Fruit fly (Drosophila melanogaster) whole organism, prepupa: Measurements from ENCODE around the gene Clic.

Source experiments
- Blimp-1 ChIP-seq: fragments of 200-800 bp; sonication (Bioruptor generic); optimal IDR thresholded peaks from 3 replicates; lab custom pipeline; 2017; ENCODE audit warnings: missing biosample characterization, missing genetic modification characterization, mild to moderate bottlenecking, moderate library complexity, missing genetic modification reagents
- CG10631 ChIP-seq: fragments of 200-800 bp; sonication (Bioruptor generic); optimal IDR thresholded peaks from 2 replicates; lab custom pipeline; 2016; ENCODE audit warnings: missing biosample characterization, missing genetic modification characterization
- CG10669 ChIP-seq: fragments of 200-800 bp; sonication (Bioruptor generic); optimal IDR thresholded peaks from 3 replicates; lab custom pipeline; 2018; ENCODE audit warnings: missing biosample characterization, mild to moderate bottlenecking, missing genetic modification characterization, moderate library complexity
- CG11762 ChIP-seq: fragments of 200-800 bp; sonication (Bioruptor generic); optimal IDR thresholded peaks from 3 replicates; lab custom pipeline; 2016; ENCODE audit warnings: missing biosample characterization, missing genetic modification characterization; ENCODE audit not compliant: insufficient read depth
- CG11902 ChIP-seq: fragments of 200-800 bp; sonication (Bioruptor generic); optimal IDR thresholded peaks from 3 replicates; lab custom pipeline; 2016; ENCODE audit warnings: missing biosample characterization, missing genetic modification characterization
- CG15336 ChIP-seq: fragments of 200-800 bp; sonication (Bioruptor generic); IDR thresholded peaks from 2 replicates; pipeline ENCODE4 v1.3.6; 2022; ENCODE audit warnings: missing biosample characterization, missing genetic modification characterization
- CG1621 ChIP-seq: fragments of 200-800 bp; sonication (Bioruptor generic); optimal IDR thresholded peaks from 3 replicates; lab custom pipeline; 2018; ENCODE audit warnings: missing biosample characterization, mild to moderate bottlenecking, missing genetic modification characterization
- CG3032 ChIP-seq: fragments of 200-800 bp; optimal IDR thresholded peaks from 2 replicates; lab custom pipeline; 2019; ENCODE audit warnings: missing biosample characterization, mild to moderate bottlenecking, missing genetic modification characterization, moderate library complexity
- CG31627 ChIP-seq: fragments of 200-800 bp; sonication (Bioruptor generic); optimal IDR thresholded peaks from 3 replicates; lab custom pipeline; 2016; ENCODE audit warnings: missing biosample characterization, missing genetic modification characterization
- CG32006 ChIP-seq: fragments of 200-800 bp; sonication (Bioruptor generic); optimal IDR thresholded peaks from 3 replicates; lab custom pipeline; 2017; ENCODE audit warnings: missing biosample characterization, mild to moderate bottlenecking, missing genetic modification characterization
- CG4318 ChIP-seq: fragments of 200-800 bp; sonication (Bioruptor generic); optimal IDR thresholded peaks from 3 replicates; lab custom pipeline; 2017; ENCODE audit warnings: missing biosample characterization, mild to moderate bottlenecking, missing genetic modification characterization
- CG6276 ChIP-seq: fragments of 200-800 bp; sonication (Bioruptor generic); optimal IDR thresholded peaks from 2 replicates; lab custom pipeline; 2017; ENCODE audit warnings: missing biosample characterization, mild to moderate bottlenecking, missing genetic modification characterization
- CG6808 ChIP-seq: fragments of 200-800 bp; sonication (Bioruptor generic); optimal IDR thresholded peaks from 3 replicates; lab custom pipeline; 2017; ENCODE audit warnings: missing biosample characterization, missing genetic modification characterization, mild to moderate bottlenecking, moderate library complexity, missing genetic modification reagents
- CG6854 ChIP-seq: fragments of 200-800 bp; sonication (Bioruptor generic); optimal IDR thresholded peaks from 2 replicates; lab custom pipeline; 2017; ENCODE audit warnings: missing biosample characterization, mild to moderate bottlenecking, missing genetic modification characterization
- CG8119 ChIP-seq: fragments of 200-800 bp; sonication (Bioruptor generic); IDR thresholded peaks from 3 replicates; pipeline ENCODE4 v1.3.6; 2022; ENCODE audit warnings: missing biosample characterization, missing genetic modification characterization
- CG8319 ChIP-seq: fragments of 200-800 bp; sonication (Bioruptor generic); optimal IDR thresholded peaks from 3 replicates; lab custom pipeline; 2016; ENCODE audit warnings: missing biosample characterization, missing genetic modification characterization
- CG8632 ChIP-seq: fragments of 200-800 bp; sonication (Bioruptor generic); optimal IDR thresholded peaks from 3 replicates; lab custom pipeline; 2016; ENCODE audit warnings: missing biosample characterization, missing genetic modification characterization
- Eip75B ChIP-seq: fragments of 200-800 bp; sonication (Bioruptor generic); optimal IDR thresholded peaks from 3 replicates; lab custom pipeline; 2016; ENCODE audit warnings: missing biosample characterization, missing genetic modification characterization
- Eip78C ChIP-seq: fragments of 200-800 bp; sonication (Bioruptor generic); peaks from one replicate; lab custom pipeline; 2016; ENCODE audit warnings: missing biosample characterization, missing genetic modification characterization
- Hr38 ChIP-seq: sonication (Bioruptor generic); optimal IDR thresholded peaks from 2 replicates; lab custom pipeline; 2016; ENCODE audit warnings: missing biosample characterization, missing genetic modification characterization
- Lpt ChIP-seq: fragments of 200-800 bp; sonication (Bioruptor generic); optimal IDR thresholded peaks from 3 replicates; lab custom pipeline; 2016; ENCODE audit warnings: missing biosample characterization, missing genetic modification characterization
- Sox102F ChIP-seq: fragments of 200-800 bp; sonication (Bioruptor generic); optimal IDR thresholded peaks from 2 replicates; lab custom pipeline; 2016; ENCODE audit warnings: missing biosample characterization, mild to moderate bottlenecking, missing genetic modification characterization
- Sox14 ChIP-seq: fragments of 200-800 bp; sonication (Bioruptor generic); optimal IDR thresholded peaks from 3 replicates; lab custom pipeline; 2016; ENCODE audit warnings: missing biosample characterization, missing genetic modification characterization
- achi ChIP-seq: fragments of 200-800 bp; sonication (Bioruptor generic); optimal IDR thresholded peaks from 3 replicates; lab custom pipeline; 2016; ENCODE audit warnings: missing biosample characterization, missing genetic modification characterization
- acj6 ChIP-seq: fragments of 200-800 bp; sonication (Bioruptor generic); optimal IDR thresholded peaks from 3 replicates; lab custom pipeline; 2016; ENCODE audit warnings: missing biosample characterization, missing genetic modification characterization
- dsx ChIP-seq: fragments of 200-800 bp; optimal IDR thresholded peaks from 3 replicates; lab custom pipeline; 2019; ENCODE audit warnings: missing biosample characterization, mild to moderate bottlenecking, missing genetic modification characterization, moderate library complexity; ENCODE audit not compliant: poor library complexity, severe bottlenecking
- eg ChIP-seq: fragments of 200-800 bp; sonication (Bioruptor generic); IDR thresholded peaks from 3 replicates; pipeline ENCODE4 v1.3.6; 2022; ENCODE audit warnings: missing biosample characterization, missing genetic modification characterization
- esn ChIP-seq: fragments of 200-800 bp; sonication (Bioruptor generic); optimal IDR thresholded peaks from 2 replicates; lab custom pipeline; 2016; ENCODE audit warnings: missing biosample characterization, mild to moderate bottlenecking, missing genetic modification characterization, moderate library complexity
- fd59A ChIP-seq: fragments of 200-800 bp; sonication (Bioruptor generic); optimal IDR thresholded peaks from 2 replicates; lab custom pipeline; 2017; ENCODE audit warnings: missing biosample characterization, mild to moderate bottlenecking, missing genetic modification characterization, missing genetic modification reagents
- fkh ChIP-seq: fragments of 200-800 bp; sonication (Bioruptor generic); optimal IDR thresholded peaks from 3 replicates; lab custom pipeline; 2017; ENCODE audit warnings: missing biosample characterization, mild to moderate bottlenecking, missing genetic modification characterization, moderate library complexity
- net ChIP-seq: fragments of 200-800 bp; sonication (Bioruptor generic); optimal IDR thresholded peaks from 3 replicates; lab custom pipeline; 2016; ENCODE audit warnings: missing biosample characterization, missing genetic modification characterization
- salr ChIP-seq, 2 experiments: fragments of 200-800 bp; sonication (Bioruptor generic); optimal IDR thresholded peaks; 3 replicates each; lab custom pipeline; 2016 to 2018; ENCODE audit warnings: missing biosample characterization in 2 of 2, missing genetic modification characterization in 2 of 2, mild to moderate bottlenecking in 1 of 2
- spab ChIP-seq: fragments of 200-800 bp; sonication (Bioruptor generic); optimal IDR thresholded peaks from 2 replicates; lab custom pipeline; 2017; ENCODE audit warnings: missing biosample characterization, mild to moderate bottlenecking, missing genetic modification characterization, missing genetic modification reagents
- ss ChIP-seq, 2 experiments: fragments of 200-800 bp; sonication (Bioruptor generic); optimal IDR thresholded peaks; 2 replicates in 1 of 2; 3 replicates in 1 of 2; lab custom pipeline; 2017 to 2018; ENCODE audit warnings: mild to moderate bottlenecking in 2 of 2, missing biosample characterization in 2 of 2, missing genetic modification characterization in 2 of 2, moderate library complexity in 1 of 2
- vri ChIP-seq: fragments of 200-800 bp; sonication (Bioruptor generic); optimal IDR thresholded peaks from 3 replicates; lab custom pipeline; 2016; ENCODE audit warnings: missing biosample characterization, mild to moderate bottlenecking, missing genetic modification characterization

Gene Clic

DNA sequence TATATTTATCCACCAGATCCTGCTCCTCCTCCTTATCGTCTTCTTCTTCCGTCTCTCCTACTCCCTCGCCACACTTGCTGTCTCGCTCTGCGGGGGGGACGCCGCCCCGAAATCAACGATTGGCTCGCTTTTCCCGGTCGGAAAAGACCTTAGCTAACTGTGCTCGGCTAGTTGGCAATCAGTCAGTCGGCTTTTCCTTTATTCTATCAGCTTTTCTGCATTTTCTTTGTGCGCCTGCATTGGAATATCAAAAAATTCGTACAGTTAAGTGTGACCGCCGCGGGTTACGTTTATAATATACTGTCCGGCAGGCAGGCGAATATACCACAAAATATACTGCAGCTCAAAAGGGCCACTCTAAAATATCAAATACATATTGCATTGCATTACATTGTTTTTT is 7.9 kb upstream of the Clic start, which contains the start of gene jub:
TSS of gene jub (minus strand) at position 289 of the 400 bp plus-strand sequence.
- peak; percentile 84 for TF ChIP-seq Sox14 (GFP tag; lab: Kevin White, UChicago)
- no peak for TF ChIP-seq ss (GFP tag; optimal IDR thresholded peaks at IDR 0.05; lab: Kevin White, UChicago)
- TF ChIP-seq CG15336 (GFP tag; lab: Robert Waterston, UW) = no peak
- TF ChIP-seq spab (GFP tag; lab: Kevin White, UChicago) = no peak
- TF ChIP-seq dsx = peak; percentile 19
- TF ChIP-seq CG11762 (GFP tag; lab: Kevin White, UChicago) = no peak
- TF ChIP-seq esn (GFP tag; lab: Kevin White, UChicago) = peak; percentile 13
- TF ChIP-seq CG6854 = no peak
- TF ChIP-seq CG3032 = no peak
- TF ChIP-seq CG1621 = no peak
- no peak for TF ChIP-seq CG31627 (GFP tag; lab: Kevin White, UChicago)
- no peak for TF ChIP-seq CG6276 (GFP tag; lab: Kevin White, UChicago)
- TF ChIP-seq salr (GFP tag; optimal IDR thresholded peaks at IDR 0.05; lab: Kevin White, UChicago) = no peak
- no peak for TF ChIP-seq Blimp-1
- no peak for TF ChIP-seq CG11902 (GFP tag; lab: Kevin White, UChicago)
- peak; percentile 57 for TF ChIP-seq Eip78C (GFP tag; lab: Kevin White, UChicago)
- TF ChIP-seq CG6808 (GFP tag; lab: Kevin White, UChicago) = no peak
- no peak for TF ChIP-seq fd59A (GFP tag; lab: Kevin White, UChicago)
- no peak for TF ChIP-seq eg (GFP tag; lab: Robert Waterston, UW)
- TF ChIP-seq CG8319 (GFP tag; lab: Kevin White, UChicago) = no peak
- no peak for TF ChIP-seq fkh (GFP tag; lab: Kevin White, UChicago)
- TF ChIP-seq, all 60 proteins: peak for 4

DNA sequence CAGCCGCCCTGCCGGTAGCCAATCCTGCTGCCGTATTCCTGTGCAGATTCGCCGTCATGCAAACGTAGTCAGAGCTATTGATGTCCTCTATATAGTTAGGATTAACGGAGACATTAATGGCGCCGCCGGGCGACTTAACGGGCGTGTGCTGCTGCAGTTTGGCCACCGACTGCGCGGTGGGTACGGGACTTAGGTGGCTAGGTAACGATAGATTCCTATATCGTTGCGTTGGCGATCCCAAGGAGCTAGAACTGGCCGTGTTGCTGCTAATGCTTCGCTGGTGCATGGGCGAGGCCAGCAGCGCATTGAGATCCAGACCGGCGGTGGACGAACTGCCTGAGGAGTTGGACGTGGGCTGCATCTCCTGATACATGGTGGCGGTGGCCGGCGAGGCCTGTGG is 6.8 kb upstream of the Clic start:
- TF ChIP-seq Sox102F (GFP tag; lab: Kevin White, UChicago) = no peak
- TF ChIP-seq net (GFP tag; lab: Kevin White, UChicago) = no peak
- TF ChIP-seq Hr38 = no peak
- no peak for TF ChIP-seq CG6854
- no peak for TF ChIP-seq CG8632 (GFP tag; lab: Kevin White, UChicago)
- no peak for TF ChIP-seq spab (GFP tag; lab: Kevin White, UChicago)
- TF ChIP-seq Sox14 (GFP tag; lab: Kevin White, UChicago) = no peak
- no peak for TF ChIP-seq CG10669
- TF ChIP-seq CG8119 (GFP tag; lab: Robert Waterston, UW) = no peak
- no peak for TF ChIP-seq CG4318 (GFP tag; lab: Kevin White, UChicago)
- TF ChIP-seq vri = no peak
- TF ChIP-seq, all 60 proteins: peak for 0

DNA sequence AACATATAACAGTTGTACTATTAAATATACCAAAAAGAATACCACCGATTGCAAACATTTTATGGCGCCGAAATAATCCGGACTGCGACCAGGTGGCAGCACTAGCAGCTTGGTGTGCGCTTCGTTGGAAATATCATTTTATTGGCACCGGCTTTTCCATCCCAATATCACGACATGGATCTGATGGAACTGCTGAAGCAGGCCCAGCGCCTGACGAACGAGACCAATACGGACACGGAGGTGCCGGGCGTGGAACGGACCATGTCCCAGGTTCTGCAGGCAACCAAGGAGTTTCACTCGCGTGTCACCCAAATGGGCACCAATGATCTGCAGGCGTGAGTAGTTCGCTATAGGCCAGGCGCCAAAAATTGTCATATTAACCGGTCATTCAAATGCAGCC is 646 bp upstream of the Clic start, which contains the start of gene Nup93-1:
TSS of gene Nup93-1 (plus strand) at position 74 of the 400 bp plus-strand sequence.
- TF ChIP-seq CG3032 (no peak), CG8319 (GFP tag; lab: Kevin White, UChicago) (no peak)

DNA sequence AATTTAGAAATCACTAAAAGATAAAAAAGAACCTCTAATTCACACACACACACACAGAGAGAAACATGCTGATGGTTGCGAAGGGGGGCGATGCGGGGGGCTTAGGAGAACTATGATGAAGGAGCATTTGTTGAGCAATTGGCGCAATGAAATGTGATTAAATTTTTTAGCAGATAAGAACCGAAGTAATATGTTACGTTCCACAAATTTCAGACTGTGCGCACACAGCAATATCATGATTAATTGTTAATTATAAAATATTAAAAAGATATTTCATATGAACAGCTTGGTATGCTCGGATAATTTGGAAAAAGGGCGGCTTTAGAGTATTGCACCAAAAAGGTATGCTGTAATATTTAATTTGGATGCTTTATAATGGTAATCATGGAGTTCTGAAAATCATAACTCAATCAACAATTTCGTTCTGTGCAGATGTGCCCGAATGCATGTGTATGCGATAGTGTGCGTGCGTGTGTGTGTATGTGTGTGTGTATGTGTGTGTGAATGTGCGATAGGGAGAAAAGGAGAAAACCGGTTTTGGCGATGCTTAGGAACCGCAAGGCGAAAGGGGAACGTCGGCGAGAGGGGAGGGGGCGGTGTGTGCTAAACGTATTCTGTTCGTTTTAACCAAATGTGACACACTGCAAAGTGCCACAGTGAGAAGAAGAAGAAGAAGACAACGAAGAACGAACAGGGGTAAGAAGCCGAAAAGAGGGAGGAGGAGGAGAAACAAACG is 900 bp downstream of the Clic start:
- TF ChIP-seq Eip78C (GFP tag; lab: Kevin White, UChicago) (peak; percentile 85), achi (GFP tag; lab: Kevin White, UChicago) (peak; percentile 15), acj6 (peak; percentile 10), eg (GFP tag; lab: Robert Waterston, UW) (0 out of 3 replicates have a peak, but pooled peaks have one; percentile 10), Lpt (GFP tag; lab: Kevin White, UChicago) (peak; percentile 35), CG32006 (GFP tag; lab: Kevin White, UChicago) (peak; percentile 50), CG10631 (peak; percentile 21), Eip75B (GFP tag; lab: Kevin White, UChicago) (no peak), salr (GFP tag; optimal IDR thresholded peaks at IDR 0.05; lab: Kevin White, UChicago) (no peak), CG1621 (no peak), CG3032 (peak; percentile 3), CG8119 (GFP tag; lab: Robert Waterston, UW) (peak; percentile 21; the same call in 1 of the 3 replicates), CG6276 (GFP tag; lab: Kevin White, UChicago) (no peak)
